Fruit fly (Drosophila melanogaster) whole organism, pupa: ENCODE data around the gene Inx2.

Experiments used
- CG10348 ChIP-seq: fragments of 200-800 bp; sonication (Bioruptor generic); IDR thresholded peaks from 2 replicates; pipeline ENCODE4 v1.3.6; 2022; ENCODE audit warnings: missing biosample characterization, missing genetic modification characterization
- CG12605 ChIP-seq: fragments of 200-800 bp; sonication (Bioruptor generic); IDR thresholded peaks from 2 replicates; pipeline ENCODE4 v1.3.6; 2022; ENCODE audit warnings: missing biosample characterization, missing genetic modification characterization
- CG13204 ChIP-seq: fragments of 200-800 bp; sonication (Bioruptor generic); optimal IDR thresholded peaks from 2 replicates; lab custom pipeline; 2018; ENCODE audit warnings: missing biosample characterization, mild to moderate bottlenecking, missing genetic modification characterization, moderate library complexity
- CG14655 ChIP-seq: fragments of 200-800 bp; sonication (Bioruptor generic); optimal IDR thresholded peaks from 3 replicates; lab custom pipeline; 2017; ENCODE audit warnings: mild to moderate bottlenecking, missing biosample characterization, missing genetic modification reagents, missing genetic modification characterization
- CG15710 ChIP-seq: fragments of 200-800 bp; sonication (Bioruptor generic); optimal IDR thresholded peaks from 2 replicates; lab custom pipeline; 2018; ENCODE audit warnings: missing biosample characterization, mild to moderate bottlenecking, missing genetic modification characterization, moderate library complexity
- CG17806 ChIP-seq: fragments of 200-800 bp; sonication (Bioruptor generic); optimal IDR thresholded peaks from 2 replicates; lab custom pipeline; 2018; ENCODE audit warnings: missing biosample characterization, mild to moderate bottlenecking, missing genetic modification characterization, moderate library complexity
- CG32121 ChIP-seq: fragments of 200-800 bp; sonication (Bioruptor generic); IDR thresholded peaks from 2 replicates; pipeline ENCODE4 v1.3.6; 2022; ENCODE audit warnings: missing biosample characterization, missing genetic modification characterization
- CG34367 ChIP-seq: fragments of 200-800 bp; sonication (Bioruptor generic); optimal IDR thresholded peaks from 2 replicates; lab custom pipeline; 2018; ENCODE audit warnings: missing biosample characterization, mild to moderate bottlenecking, missing genetic modification characterization
- CG4496 ChIP-seq: fragments of 200-800 bp; sonication (Bioruptor generic); IDR thresholded peaks from 3 replicates; pipeline ENCODE4 v1.3.6; 2022; ENCODE audit warnings: missing biosample characterization, missing genetic modification characterization
- CG8159 ChIP-seq: fragments of 200-800 bp; sonication (Bioruptor generic); optimal IDR thresholded peaks from 3 replicates; lab custom pipeline; 2018; ENCODE audit warnings: missing biosample characterization, mild to moderate bottlenecking, missing genetic modification characterization, moderate library complexity
- CG8301 ChIP-seq: fragments of 200-800 bp; sonication (Bioruptor generic); optimal IDR thresholded peaks from 2 replicates; lab custom pipeline; 2018; ENCODE audit warnings: missing biosample characterization, mild to moderate bottlenecking, missing genetic modification characterization
- CG9948 ChIP-seq: fragments of 200-800 bp; sonication (Bioruptor generic); optimal IDR thresholded peaks from 2 replicates; lab custom pipeline; 2018; ENCODE audit warnings: missing biosample characterization, mild to moderate bottlenecking, missing genetic modification characterization, moderate library complexity
- D1 ChIP-seq: fragments of 200-800 bp; sonication (Bioruptor generic); optimal IDR thresholded peaks from 2 replicates; lab custom pipeline; 2018; ENCODE audit warnings: missing biosample characterization, mild to moderate bottlenecking, missing genetic modification characterization, moderate library complexity
- EcR ChIP-seq: fragments of 200-800 bp; sonication (Bioruptor generic); optimal IDR thresholded peaks from 3 replicates; lab custom pipeline; 2019; ENCODE audit warnings: missing biosample characterization, missing genetic modification characterization, mild to moderate bottlenecking, moderate library complexity, missing genetic modification reagents
- Ets98B ChIP-seq: fragments of 200-800 bp; sonication (Bioruptor generic); IDR thresholded peaks from 2 replicates; pipeline ENCODE4 v1.3.6; 2022; ENCODE audit warnings: missing biosample characterization, missing genetic modification characterization
- Pif1A ChIP-seq: fragments of 200-800 bp; sonication (Bioruptor generic); optimal IDR thresholded peaks from 3 replicates; lab custom pipeline; 2016; ENCODE audit warnings: missing biosample characterization, missing genetic modification characterization
- Pif1B ChIP-seq: fragments of 200-800 bp; sonication (Bioruptor generic); optimal IDR thresholded peaks from 3 replicates; lab custom pipeline; 2016; ENCODE audit warnings: missing biosample characterization, missing genetic modification characterization
- Snoo ChIP-seq: fragments of 200-800 bp; sonication (Bioruptor generic); optimal IDR thresholded peaks from 3 replicates; lab custom pipeline; 2017; ENCODE audit warnings: missing biosample characterization, mild to moderate bottlenecking, missing genetic modification characterization, inconsistent platforms
- fd96Ca ChIP-seq: fragments of 200-800 bp; sonication (Bioruptor generic); IDR thresholded peaks from 3 replicates; pipeline ENCODE4 v1.3.6; 2022; ENCODE audit warnings: missing biosample characterization, missing genetic modification characterization
- gl ChIP-seq: fragments of 200-800 bp; sonication (Bioruptor generic); optimal IDR thresholded peaks from 2 replicates; lab custom pipeline; 2018; ENCODE audit warnings: missing biosample characterization, mild to moderate bottlenecking, missing genetic modification characterization
- rn ChIP-seq: fragments of 200-800 bp; sonication (Bioruptor generic); IDR thresholded peaks from 2 replicates; pipeline ENCODE4 v1.3.6; 2022; ENCODE audit warnings: missing biosample characterization, missing genetic modification characterization

The Inx2 gene

dm6 chrX:7005444-7005843 is 7.0 kb downstream of the Inx2 start:
- TF ChIP-seq D1 (tag; lab: Kevin White, UChicago): no peak
- no peak for TF ChIP-seq Pif1B

- TF ChIP-seq rn (GFP tag; lab: Robert Waterston, UW): no peak
- no peak for TF ChIP-seq CG4496 (GFP tag; lab: Robert Waterston, UW)
- peak; percentile 7 for TF ChIP-seq CG9948 (tag; lab: Kevin White, UChicago)
- no peak for TF ChIP-seq CG32121 (GFP tag; lab: Robert Waterston, UW)
- peak; percentile 20 for TF ChIP-seq CG17806 (tag; lab: Kevin White, UChicago)
- TF ChIP-seq CG15710 (tag; lab: Kevin White, UChicago): peak; percentile 26
- no peak for TF ChIP-seq CG10348 (GFP tag; lab: Robert Waterston, UW)
- no peak for TF ChIP-seq CG12605
- TF ChIP-seq D1 (tag; lab: Kevin White, UChicago): no peak
- peak; percentile 27 for TF ChIP-seq CG8159
- no peak for TF ChIP-seq Pif1B
- TF ChIP-seq Snoo: no peak
- peak; percentile 16 for TF ChIP-seq Pif1A (GFP tag; lab: Kevin White, UChicago)
- no peak for TF ChIP-seq CG13204 (GFP tag; lab: Kevin White, UChicago)
- TF ChIP-seq CG8301 (tag; lab: Kevin White, UChicago): no peak
- no peak for TF ChIP-seq EcR (GFP tag; lab: Kevin White, UChicago)
- TF ChIP-seq CG14655: peak; percentile 5
- TF ChIP-seq gl: no peak
- no peak for TF ChIP-seq CG34367 (tag; lab: Kevin White, UChicago)
- TF ChIP-seq fd96Ca (GFP tag; lab: Robert Waterston, UW): no peak
- TF ChIP-seq Ets98B: no peak
Observed at dm6 chrX:7007693-7008092, 9.2 kb downstream of the Inx2 start.

- TF ChIP-seq rn (GFP tag; lab: Robert Waterston, UW) (peak; percentile 32; the same call in 1 of the 2 replicates), fd96Ca (GFP tag; lab: Robert Waterston, UW) (peak; percentile 73; the same call in 2 of the 3 replicates), gl (peak; percentile 58), CG34367 (tag; lab: Kevin White, UChicago) (peak; percentile 66), CG10348 (GFP tag; lab: Robert Waterston, UW) (0 out of 2 replicates have a peak, but pooled peaks have one; percentile 37), CG14655 (peak; percentile 77), CG32121 (GFP tag; lab: Robert Waterston, UW) (peak; percentile 75; the same call in 1 of the 2 replicates), CG12605 (no peak; the same call in 1 of the 2 replicates), CG8301 (tag; lab: Kevin White, UChicago) (peak; percentile 73), CG17806 (tag; lab: Kevin White, UChicago) (peak; percentile 69), CG8159 (peak; percentile 79), CG4496 (GFP tag; lab: Robert Waterston, UW) (peak; percentile 78), Snoo (peak; percentile 56), EcR (GFP tag; lab: Kevin White, UChicago) (peak; percentile 78), Pif1A (GFP tag; lab: Kevin White, UChicago) (peak; percentile 66), Ets98B (peak; percentile 65), CG15710 (tag; lab: Kevin White, UChicago) (peak; percentile 76), Pif1B (peak; percentile 9), CG13204 (GFP tag; lab: Kevin White, UChicago) (no peak), D1 (tag; lab: Kevin White, UChicago) (no peak), CG9948 (tag; lab: Kevin White, UChicago) (peak; percentile 74)
Observed at dm6 chrX:7008102-7009087, 9.9 kb downstream of the Inx2 start.

dm6 chrX:7011063-7011743 is 12.7 kb downstream of the Inx2 start, which contains the start of the genes cm, sloth1 and sloth2:
Gene cm, minus strand, starts transcription at chrX:7011145.
Gene sloth1, plus strand, starts transcription at chrX:7011357.
Gene sloth2, plus strand, starts transcription at chrX:7011357.
- no peak for TF ChIP-seq EcR (GFP tag; lab: Kevin White, UChicago)
- peak; percentile 75 for TF ChIP-seq CG14655
- peak; percentile 80 for TF ChIP-seq Pif1B
- peak; percentile 77 for TF ChIP-seq CG34367 (tag; lab: Kevin White, UChicago)
- TF ChIP-seq rn (GFP tag; lab: Robert Waterston, UW): peak; percentile 34; the same call in 1 of the 2 replicates
- peak; percentile 84 for TF ChIP-seq CG4496 (GFP tag; lab: Robert Waterston, UW)
- peak; percentile 84 for TF ChIP-seq fd96Ca (GFP tag; lab: Robert Waterston, UW)
- TF ChIP-seq CG32121 (GFP tag; lab: Robert Waterston, UW): peak; percentile 85
- peak; percentile 82 for TF ChIP-seq CG15710 (tag; lab: Kevin White, UChicago)
- peak; percentile 78 for TF ChIP-seq Ets98B
- TF ChIP-seq CG10348 (GFP tag; lab: Robert Waterston, UW): no peak
- peak; percentile 71 for TF ChIP-seq CG17806 (tag; lab: Kevin White, UChicago)
- TF ChIP-seq CG12605: peak; percentile 62; the same call in 1 of the 2 replicates
- TF ChIP-seq Pif1A (GFP tag; lab: Kevin White, UChicago): peak; percentile 83
- TF ChIP-seq gl: peak; percentile 50
- TF ChIP-seq D1 (tag; lab: Kevin White, UChicago): no peak
- peak; percentile 72 for TF ChIP-seq CG8301 (tag; lab: Kevin White, UChicago)
- TF ChIP-seq Snoo: peak; percentile 68
- peak; percentile 64 for TF ChIP-seq CG9948 (tag; lab: Kevin White, UChicago)
- TF ChIP-seq CG8159: peak; percentile 76
- peak; percentile 35 for TF ChIP-seq CG13204 (GFP tag; lab: Kevin White, UChicago)
